Worm (Caenorhabditis elegans) whole organism, L4 larva: ENCODE data around the gene B0432.10.

Experiments used
- F10B5.3 ChIP-seq: sonication (generic microtip); optimal IDR thresholded peaks from 2 replicates; lab custom pipeline; 2016; ENCODE audit warnings: mild to moderate bottlenecking, missing genetic modification characterization, missing compliant biosample characterization
- F26F4.8 ChIP-seq: fragments of 200-800 bp; sonication (Bioruptor generic); conservative IDR thresholded peaks from 2 replicates; pipeline ENCODE4 v1.3.6; 2022; ENCODE audit warnings: missing genetic modification characterization, missing compliant biosample characterization
- R02D3.7 ChIP-seq: fragments of 150-350 bp; sonication (generic microtip); optimal IDR thresholded peaks from 3 replicates; lab custom pipeline; 2014; ENCODE audit warnings: missing biosample characterization, missing genetic modification characterization
- T20F7.1 ChIP-seq: fragments of 200-800 bp; sonication (Bioruptor generic); optimal IDR thresholded peaks from 2 replicates; lab custom pipeline; 2018; ENCODE audit warnings: mild to moderate bottlenecking, missing genetic modification characterization, missing compliant biosample characterization
- T26A8.4 ChIP-seq: fragments of 200-800 bp; sonication (Bioruptor generic); IDR thresholded peaks from 2 replicates; pipeline ENCODE4 v1.3.6; 2022; ENCODE audit warnings: missing genetic modification characterization, missing compliant biosample characterization
- Y105C5A.15 ChIP-seq: fragments of 200-800 bp; sonication (Bioruptor generic); IDR thresholded peaks from 2 replicates; pipeline ENCODE4 v1.3.6; 2022; ENCODE audit warnings: missing genetic modification characterization, missing compliant biosample characterization
- Y48G9A.11 ChIP-seq: fragments of 200-800 bp; sonication (Bioruptor generic); IDR thresholded peaks from 2 replicates; pipeline ENCODE4 v1.3.6; 2022; ENCODE audit warnings: missing genetic modification reagents, missing genetic modification characterization, missing compliant biosample characterization
- Y5F2A.4 ChIP-seq: fragments of 200-800 bp; sonication (Bioruptor generic); optimal IDR thresholded peaks from 2 replicates; lab custom pipeline; 2018; ENCODE audit warnings: mild to moderate bottlenecking, missing genetic modification characterization, missing compliant biosample characterization
- Y75B8A.6 ChIP-seq: fragments of 200-800 bp; sonication (Bioruptor generic); IDR thresholded peaks from 2 replicates; pipeline ENCODE4 v1.3.6; 2022; ENCODE audit warnings: missing genetic modification reagents, missing genetic modification characterization, missing compliant biosample characterization
- aha-1 ChIP-seq: fragments of 150-350 bp; peaks from one replicate; lab custom pipeline; 2014; ENCODE audit warnings: missing biosample characterization, missing genetic modification characterization
- arid-1 ChIP-seq: fragments of 200-800 bp; sonication (Bioruptor generic); conservative IDR thresholded peaks from 2 replicates; pipeline ENCODE4 v1.3.6; 2022; ENCODE audit warnings: missing genetic modification reagents, missing genetic modification characterization, missing compliant biosample characterization
- ceh-62 ChIP-seq: sonication (generic microtip); optimal IDR thresholded peaks from 2 replicates; lab custom pipeline; 2017; ENCODE audit warnings: missing biosample characterization, missing genetic modification characterization
- cey-2 ChIP-seq: sonication (generic microtip); optimal IDR thresholded peaks from 3 replicates; lab custom pipeline; 2017; ENCODE audit warnings: missing genetic modification characterization, mild to moderate bottlenecking, missing compliant biosample characterization, antibody characterized with exemption, borderline replicate concordance; ENCODE audit not compliant: insufficient read depth
- ctbp-1 ChIP-seq: fragments of 200-800 bp; sonication (Bioruptor generic); IDR thresholded peaks from 2 replicates; pipeline ENCODE4 v1.3.6; 2022; ENCODE audit warnings: missing genetic modification reagents, missing genetic modification characterization, missing compliant biosample characterization
- daf-12 ChIP-seq: fragments of 150-350 bp; optimal IDR thresholded peaks from 2 replicates; lab custom pipeline; 2014; ENCODE audit warnings: missing biosample characterization, missing genetic modification reagents, missing genetic modification characterization
- daf-16 ChIP-seq, 3 experiments: sonication (generic microtip); optimal IDR thresholded peaks; 2 replicates each; lab custom pipeline; 2016 to 2017; ENCODE audit warnings: missing genetic modification characterization in 3 of 3, missing genetic modification reagents in 3 of 3, mild to moderate bottlenecking in 2 of 3, missing compliant biosample characterization in 2 of 3, missing biosample characterization in 1 of 3, moderate library complexity in 1 of 3
- daf-8 ChIP-seq: fragments of 200-800 bp; sonication (Bioruptor generic); IDR thresholded peaks from 2 replicates; pipeline ENCODE4 v1.3.6; 2022; ENCODE audit warnings: missing genetic modification characterization, missing compliant biosample characterization
- dmd-9 ChIP-seq: fragments of 200-800 bp; sonication (Bioruptor generic); IDR thresholded peaks from 2 replicates; pipeline ENCODE4 v1.3.6; 2022; ENCODE audit warnings: missing genetic modification reagents, missing genetic modification characterization, missing compliant biosample characterization
- egl-27 ChIP-seq: sonication (generic microtip); optimal IDR thresholded peaks from 3 replicates; lab custom pipeline; 2017; ENCODE audit warnings: missing biosample characterization, missing genetic modification reagents, missing genetic modification characterization
- egl-43 ChIP-seq: fragments of 200-800 bp; sonication (Bioruptor generic); IDR thresholded peaks from 2 replicates; pipeline ENCODE4 v1.3.6; 2022; ENCODE audit warnings: missing genetic modification reagents, missing genetic modification characterization, missing compliant biosample characterization
- fkh-10 ChIP-seq: fragments of 150-350 bp; optimal IDR thresholded peaks from 2 replicates; lab custom pipeline; 2014; ENCODE audit warnings: missing biosample characterization, missing genetic modification reagents, missing genetic modification characterization
- gei-8 ChIP-seq: fragments of 200-800 bp; sonication (Bioruptor generic); optimal IDR thresholded peaks from 2 replicates; lab custom pipeline; 2018; ENCODE audit warnings: mild to moderate bottlenecking, missing genetic modification characterization, missing compliant biosample characterization
- hif-1 ChIP-seq, 2 experiments: sonication (generic microtip); optimal IDR thresholded peaks; 2 replicates each; lab custom pipeline; 2016 to 2017; ENCODE audit warnings: missing compliant biosample characterization in 2 of 2, missing genetic modification characterization in 2 of 2, missing genetic modification reagents in 2 of 2, missing genotype in 2 of 2, mild to moderate bottlenecking in 1 of 2
- hlh-30 ChIP-seq: sonication (generic microtip); optimal IDR thresholded peaks from 2 replicates; lab custom pipeline; 2017; ENCODE audit warnings: antibody characterized with exemption, mild to moderate bottlenecking, missing genetic modification characterization, missing compliant biosample characterization; ENCODE audit not compliant: insufficient read depth
- hmg-1.1 ChIP-seq: fragments of 200-800 bp; sonication (Bioruptor generic); IDR thresholded peaks from 2 replicates; pipeline ENCODE4 v1.3.6; 2022; ENCODE audit warnings: missing genetic modification reagents, missing genetic modification characterization, missing compliant biosample characterization
- lin-15B ChIP-seq: fragments of 150-350 bp; sonication (generic microtip); optimal IDR thresholded peaks from 3 replicates; lab custom pipeline; 2014; ENCODE audit warnings: missing biosample characterization, missing genetic modification characterization
- lir-3 ChIP-seq: sonication (generic microtip); optimal IDR thresholded peaks from 2 replicates; lab custom pipeline; 2016; ENCODE audit warnings: mild to moderate bottlenecking, missing genetic modification characterization, missing compliant biosample characterization
- lsy-2 ChIP-seq, 2 experiments: fragments of 150-350 bp in 1 of 2; sonication (generic microtip) in 1 of 2; optimal IDR thresholded peaks; 2 replicates each; lab custom pipeline; 2014 to 2017; ENCODE audit warnings: missing biosample characterization in 2 of 2, missing genetic modification characterization in 2 of 2
- madf-5 ChIP-seq, 2 experiments: fragments of 200-800 bp; sonication (Bioruptor generic); IDR thresholded peaks; 2 replicates each; pipeline ENCODE4 v1.3.6; 2022; ENCODE audit warnings: missing compliant biosample characterization in 2 of 2, missing genetic modification characterization in 2 of 2
- mep-1 ChIP-seq: fragments of 150-350 bp; sonication (generic microtip); optimal IDR thresholded peaks from 3 replicates; lab custom pipeline; 2014; ENCODE audit warnings: missing biosample characterization, missing genetic modification characterization
- mxl-3 ChIP-seq: fragments of 200-800 bp; sonication (Bioruptor generic); optimal IDR thresholded peaks from 2 replicates; lab custom pipeline; 2018; ENCODE audit warnings: mild to moderate bottlenecking, missing genetic modification characterization, missing compliant biosample characterization
- nhr-10 ChIP-seq: fragments of 150-350 bp; optimal IDR thresholded peaks from 2 replicates; lab custom pipeline; 2014; ENCODE audit warnings: missing biosample characterization, missing genetic modification characterization
- nhr-102 ChIP-seq: sonication (generic microtip); optimal IDR thresholded peaks from 2 replicates; lab custom pipeline; 2016; ENCODE audit warnings: mild to moderate bottlenecking, missing genetic modification characterization, moderate library complexity, missing compliant biosample characterization
- nhr-111 ChIP-seq: fragments of 200-800 bp; sonication (Bioruptor generic); optimal IDR thresholded peaks from 2 replicates; lab custom pipeline; 2018; ENCODE audit warnings: mild to moderate bottlenecking, missing genetic modification characterization, missing compliant biosample characterization
- nhr-28 ChIP-seq: fragments of 150-350 bp; optimal IDR thresholded peaks from 2 replicates; lab custom pipeline; 2014; ENCODE audit warnings: missing biosample characterization, missing genetic modification characterization
- nhr-42 ChIP-seq: fragments of 200-800 bp; sonication (Bioruptor generic); IDR thresholded peaks from 2 replicates; pipeline ENCODE4 v1.3.6; 2022; ENCODE audit warnings: missing genetic modification characterization, missing compliant biosample characterization
- nhr-48 ChIP-seq: sonication (generic microtip); optimal IDR thresholded peaks from 2 replicates; lab custom pipeline; 2016; ENCODE audit warnings: mild to moderate bottlenecking, missing genetic modification characterization, missing compliant biosample characterization
- nhr-76 ChIP-seq: fragments of 150-350 bp; optimal IDR thresholded peaks from 2 replicates; lab custom pipeline; 2014; ENCODE audit warnings: missing biosample characterization, missing genetic modification characterization
- php-3 ChIP-seq: fragments of 200-800 bp; sonication (Bioruptor generic); IDR thresholded peaks from 2 replicates; pipeline ENCODE4 v1.3.6; 2022; ENCODE audit warnings: missing genetic modification reagents, missing genetic modification characterization, missing compliant biosample characterization
- pqm-1 ChIP-seq: sonication (generic microtip); optimal IDR thresholded peaks from 2 replicates; lab custom pipeline; 2017; ENCODE audit warnings: missing biosample characterization, missing genetic modification characterization
- rbr-2 ChIP-seq: sonication (generic microtip); optimal IDR thresholded peaks from 2 replicates; lab custom pipeline; 2016; ENCODE audit warnings: missing genotype, missing genetic modification characterization, missing compliant biosample characterization
- spr-1 ChIP-seq: sonication (generic microtip); optimal IDR thresholded peaks from 2 replicates; lab custom pipeline; 2016; ENCODE audit warnings: mild to moderate bottlenecking, missing genetic modification characterization, missing compliant biosample characterization
- spr-3 ChIP-seq: fragments of 200-800 bp; sonication (Bioruptor generic); optimal IDR thresholded peaks from 2 replicates; lab custom pipeline; 2018; ENCODE audit warnings: mild to moderate bottlenecking, missing genetic modification characterization, missing compliant biosample characterization
- unc-62 ChIP-seq, 3 experiments: fragments of 150-350 bp in 1 of 3; sonication (generic microtip); optimal IDR thresholded peaks in 2 of 3; peaks in 1 of 3; 1 replicate in 1 of 3; 2 replicates in 2 of 3; lab custom pipeline; 2014 to 2017; ENCODE audit warnings: missing biosample characterization in 3 of 3, missing genetic modification characterization in 3 of 3, missing genetic modification reagents in 3 of 3, missing genotype in 1 of 3
- zag-1 ChIP-seq: fragments of 150-350 bp; optimal IDR thresholded peaks from 2 replicates; lab custom pipeline; 2014; ENCODE audit warnings: missing biosample characterization, missing genetic modification characterization
- zfp-3 ChIP-seq: fragments of 200-800 bp; sonication (Bioruptor generic); conservative IDR thresholded peaks from 2 replicates; pipeline ENCODE4 v1.3.6; 2022; ENCODE audit warnings: missing genetic modification reagents, missing genetic modification characterization, missing compliant biosample characterization
- zip-2 ChIP-seq: fragments of 150-350 bp; optimal IDR thresholded peaks from 2 replicates; lab custom pipeline; 2014; ENCODE audit warnings: missing biosample characterization, missing genetic modification characterization
- ztf-7 ChIP-seq: fragments of 150-350 bp; optimal IDR thresholded peaks from 2 replicates; lab custom pipeline; 2014; ENCODE audit warnings: missing biosample characterization, missing genetic modification characterization

Gene B0432.10

ce11 chrII:285627-286550 lies at the start of gene B0432.10 (continued):
- TF ChIP-seq aha-1 (peak; percentile 95), nhr-48 (tag; lab: Kevin White, UChicago) (no peak), nhr-76 (no peak), F26F4.8 (GFP tag; lab: Robert Waterston, UW) (no peak), daf-12 (tag; lab: Kevin White, UChicago) (no peak), daf-16 (GFP tag; optimal IDR thresholded peaks at IDR 0.05; lab: Kevin White, UChicago) (no peak), daf-16 (tag; optimal IDR thresholded peaks at IDR 0.05; lab: Kevin White, UChicago) (peak; percentile 45), lsy-2 (tag; optimal IDR thresholded peaks at IDR 0.05; lab: Kevin White, UChicago) (peak in 1 of 2 experiments; percentile 91), nhr-10 (tag; lab: Kevin White, UChicago) (no peak), Y48G9A.11 (GFP tag; lab: Robert Waterston, UW) (no peak), gei-8 (GFP tag; lab: Kevin White, UChicago) (no peak), rbr-2 (tag; lab: Kevin White, UChicago) (peak; percentile 64), unc-62 (GFP tag; optimal IDR thresholded peaks at IDR 0.05 in 1 of 2; lab: Kevin White, UChicago) (peak in 1 of 2 experiments; percentile 77), unc-62 (tag; optimal IDR thresholded peaks at IDR 0.05; lab: Kevin White, UChicago) (no peak), hif-1 (tag; optimal IDR thresholded peaks at IDR 0.05; lab: Kevin White, UChicago) (peak in 1 of 2 experiments; percentile 7), lir-3 (tag; lab: Kevin White, UChicago) (no peak), ceh-62 (no peak), daf-8 (GFP tag; lab: Robert Waterston, UW) (no peak), egl-27 (tag; lab: Kevin White, UChicago) (no peak), hmg-1.1 (peak; percentile 42; the same call in 1 of the 2 replicates), ztf-7 (peak; percentile 51), Y105C5A.15 (GFP tag; lab: Robert Waterston, UW) (no peak), dmd-9 (no peak), nhr-42 (no peak), hlh-30 (tag; lab: Kevin White, UChicago) (peak; percentile 65), php-3 (GFP tag; lab: Robert Waterston, UW) (no peak), F10B5.3 (tag; lab: Kevin White, UChicago) (peak; percentile 51), nhr-111 (no peak), T20F7.1 (GFP tag; lab: Kevin White, UChicago) (peak; percentile 85), spr-3 (peak; percentile 11), pqm-1 (tag; lab: Kevin White, UChicago) (peak; percentile 19), madf-5 (GFP tag; IDR thresholded peaks at IDR 0.05; lab: Robert Waterston, UW) (no peak), cey-2 (tag; lab: Kevin White, UChicago) (no peak), R02D3.7 (tag; lab: Kevin White, UChicago) (no peak), egl-43 (no peak), Y75B8A.6 (GFP tag; lab: Robert Waterston, UW) (no peak), mep-1 (tag; lab: Kevin White, UChicago) (peak; percentile 79), fkh-10 (no peak), zfp-3 (no peak), T26A8.4 (GFP tag; lab: Robert Waterston, UW) (peak; percentile 69; the same call in 1 of the 2 replicates), arid-1 (0 out of 2 replicates have a peak, but pooled peaks have one; percentile 44), ctbp-1 (GFP tag; lab: Robert Waterston, UW) (no peak), zip-2 (tag; lab: Kevin White, UChicago) (no peak), mxl-3 (GFP tag; lab: Kevin White, UChicago) (no peak), Y5F2A.4 (GFP tag; lab: Kevin White, UChicago) (no peak), zag-1 (tag; lab: Kevin White, UChicago) (no peak), lin-15B (tag; lab: Kevin White, UChicago) (no peak), spr-1 (no peak), nhr-28 (tag; lab: Kevin White, UChicago) (peak; percentile 57), nhr-102 (tag; lab: Kevin White, UChicago) (peak; percentile 33)
